Worm (Caenorhabditis elegans): ENCODE results near the gene paqr-2.

The paqr-2 gene

DNA sequence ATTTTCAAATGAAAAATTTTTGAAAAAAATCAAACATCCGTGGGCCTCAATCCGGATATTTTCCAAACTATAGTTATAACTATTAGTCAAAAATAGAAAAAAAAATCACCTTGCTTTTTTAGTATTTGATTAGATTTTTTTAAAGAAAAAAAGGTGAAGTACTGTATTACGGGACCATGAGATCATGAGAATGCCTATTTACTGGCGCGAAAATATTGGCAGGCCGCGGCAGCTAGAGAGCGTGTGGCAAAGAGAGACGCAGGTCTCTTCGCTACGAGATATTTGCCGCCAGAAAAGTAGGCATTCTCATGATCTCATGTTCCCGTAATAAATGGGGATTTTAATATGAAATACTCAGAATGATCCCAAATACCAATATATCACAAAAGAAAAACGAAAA is 25.3 kb upstream of the paqr-2 start:
- TF ChIP-seq ceh-16 (tag; optimal IDR thresholded peaks at IDR 0.05) (no peak), elt-3 (tag; optimal IDR thresholded peaks at IDR 0.05) (no peak), mab-5 (tag; optimal IDR thresholded peaks at IDR 0.05) (no peak), nhr-6 (tag; optimal IDR thresholded peaks at IDR 0.05) (no peak), peb-1 (tag; optimal IDR thresholded peaks at IDR 0.05) (no peak), alr-1 (tag; optimal IDR thresholded peaks at IDR 0.05) (no peak), skn-1 (tag; optimal IDR thresholded peaks at IDR 0.05) (no peak), egl-27 (tag; optimal IDR thresholded peaks at IDR 0.05) (no peak), fos-1 (tag; optimal IDR thresholded peaks at IDR 0.05) (no peak), nhr-12 (tag; optimal IDR thresholded peaks at IDR 0.05) (no peak), nhr-129 (tag; optimal IDR thresholded peaks at IDR 0.05) (no peak), zag-1 (tag; optimal IDR thresholded peaks at IDR 0.05) (no peak), ceh-82 (tag; optimal IDR thresholded peaks at IDR 0.05) (no peak), mbf-1 (tag; optimal IDR thresholded peaks at IDR 0.05) (no peak), unc-55 (GFP tag; optimal IDR thresholded peaks at IDR 0.05) (no peak)

DNA sequence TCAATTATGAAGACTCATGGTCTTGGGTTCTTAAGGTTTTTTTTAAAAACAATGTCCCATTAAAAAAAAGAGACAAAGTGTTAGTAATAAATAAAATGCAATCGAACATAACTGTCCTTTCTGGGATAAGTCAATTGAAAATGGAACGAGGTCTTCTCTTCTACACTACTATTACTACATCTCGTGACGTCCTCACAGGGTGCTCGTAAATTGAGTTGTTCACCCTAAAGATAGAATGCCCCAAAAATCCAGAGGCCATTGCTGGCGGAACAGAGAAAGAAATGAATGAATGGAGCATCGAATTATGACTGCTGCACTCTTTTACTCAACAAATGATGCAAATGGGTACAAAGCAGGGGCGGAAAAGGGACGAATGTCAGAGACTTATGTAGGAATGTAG is 22.7 kb upstream of the paqr-2 start:
- TF ChIP-seq alr-1 (tag; optimal IDR thresholded peaks at IDR 0.05), result no peak
- TF ChIP-seq unc-62 (GFP tag; optimal IDR thresholded peaks at IDR 0.05), result no peak
- TF ChIP-seq unc-39 (tag; optimal IDR thresholded peaks at IDR 0.05), result no peak
- TF ChIP-seq nhr-23 (tag; optimal IDR thresholded peaks at IDR 0.05), result no peak
- TF ChIP-seq nhr-12 (tag; optimal IDR thresholded peaks at IDR 0.05), result no peak
- TF ChIP-seq gmeb-1 (tag; optimal IDR thresholded peaks at IDR 0.05), result no peak
- TF ChIP-seq aly-2 (tag; optimal IDR thresholded peaks at IDR 0.05), result no peak
- TF ChIP-seq sma-9 (GFP tag; optimal IDR thresholded peaks at IDR 0.05), result no peak
- no peak for TF ChIP-seq sma-9 (tag; optimal IDR thresholded peaks at IDR 0.05)
- no peak for TF ChIP-seq F13H6.1 (tag; optimal IDR thresholded peaks at IDR 0.05)
- no peak for TF ChIP-seq mdl-1 (tag; optimal IDR thresholded peaks at IDR 0.05)
- no peak for TF ChIP-seq sma-3 (GFP tag; optimal IDR thresholded peaks at IDR 0.05)
- TF ChIP-seq ama-1 (optimal IDR thresholded peaks at IDR 0.05), result no peak
- no peak for TF ChIP-seq zag-1 (tag; optimal IDR thresholded peaks at IDR 0.05)
- no peak for TF ChIP-seq nhr-129 (tag; optimal IDR thresholded peaks at IDR 0.05)
- no peak for TF ChIP-seq nhr-25 (tag; optimal IDR thresholded peaks at IDR 0.05)

DNA sequence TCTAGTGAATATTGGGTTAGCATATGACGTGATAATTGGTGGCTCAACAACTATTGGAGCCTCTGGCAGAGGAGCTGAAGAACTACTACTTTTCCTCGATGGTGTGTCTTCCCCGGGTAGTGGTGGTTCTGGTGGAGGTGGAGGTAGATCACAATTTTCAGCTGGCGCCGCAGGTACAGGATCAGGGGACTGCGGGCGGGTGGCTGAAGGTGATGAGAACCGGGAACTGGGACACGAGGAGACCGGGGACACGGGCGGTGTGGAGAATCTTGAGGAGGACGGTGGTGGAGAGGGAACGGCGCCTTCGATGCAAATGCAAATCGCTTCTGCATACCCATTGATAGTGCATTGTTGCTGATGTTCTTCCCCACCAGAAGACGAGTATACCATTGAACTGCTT is 16.0 kb upstream of the paqr-2 start:
- no peak for TF ChIP-seq sma-9 (GFP tag; optimal IDR thresholded peaks at IDR 0.05)
- no peak for TF ChIP-seq sma-9 (tag; optimal IDR thresholded peaks at IDR 0.05)
- TF ChIP-seq nhr-237 (tag; optimal IDR thresholded peaks at IDR 0.05), result no peak
- TF ChIP-seq nhr-23 (tag; optimal IDR thresholded peaks at IDR 0.05), result no peak
- TF ChIP-seq lin-13 (GFP tag; optimal IDR thresholded peaks at IDR 0.05), result no peak
- TF ChIP-seq dmd-4 (tag; optimal IDR thresholded peaks at IDR 0.05), result no peak
- no peak for TF ChIP-seq elt-1 (tag; optimal IDR thresholded peaks at IDR 0.05)
- no peak for TF ChIP-seq fos-1 (tag; optimal IDR thresholded peaks at IDR 0.05)
- TF ChIP-seq C34F6.9 (tag; optimal IDR thresholded peaks at IDR 0.05), result no peak
- TF ChIP-seq unc-55 (GFP tag; optimal IDR thresholded peaks at IDR 0.05), result no peak
- no peak for TF ChIP-seq nhr-6 (tag; optimal IDR thresholded peaks at IDR 0.05)
- TF ChIP-seq aly-2 (tag; optimal IDR thresholded peaks at IDR 0.05), result no peak
- TF ChIP-seq ztf-11 (tag; optimal IDR thresholded peaks at IDR 0.05), result no peak
- TF ChIP-seq sem-4 (tag; optimal IDR thresholded peaks at IDR 0.05), result no peak
- no peak for TF ChIP-seq nhr-21 (tag; optimal IDR thresholded peaks at IDR 0.05)

DNA sequence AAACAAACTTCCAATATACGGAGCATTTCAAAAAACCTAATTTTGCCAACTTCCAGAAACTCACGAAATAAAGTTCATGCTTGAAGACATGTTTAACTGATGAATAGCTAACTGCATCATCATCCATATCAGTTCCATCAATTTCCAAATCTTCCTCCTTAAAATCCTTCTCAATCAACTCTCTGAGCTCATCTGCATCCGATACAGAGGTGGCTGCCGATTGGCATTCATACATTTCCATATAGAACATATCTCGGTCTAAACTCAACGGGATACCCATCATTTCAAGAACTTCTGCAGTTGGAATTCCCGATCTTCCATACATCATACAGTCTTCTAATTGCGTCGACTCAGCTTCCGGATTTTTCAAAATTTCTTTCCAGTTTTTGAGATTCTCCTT is 9.6 kb upstream of the paqr-2 start:
- TF ChIP-seq nhr-129 (tag; optimal IDR thresholded peaks at IDR 0.05) (no peak), nhr-12 (tag; optimal IDR thresholded peaks at IDR 0.05) (no peak), lin-13 (GFP tag; optimal IDR thresholded peaks at IDR 0.05) (no peak), dmd-4 (tag; optimal IDR thresholded peaks at IDR 0.05) (no peak), elt-1 (tag; optimal IDR thresholded peaks at IDR 0.05) (no peak), snpc-4 (tag; optimal IDR thresholded peaks at IDR 0.05) (no peak), mdl-1 (tag; optimal IDR thresholded peaks at IDR 0.05) (no peak), blmp-1 (tag; optimal IDR thresholded peaks at IDR 0.05; ENCODE audit: insufficient read depth) (no peak), elt-3 (tag; optimal IDR thresholded peaks at IDR 0.05) (no peak), lin-39 (tag; optimal IDR thresholded peaks at IDR 0.05) (no peak)
